Worm (Caenorhabditis elegans): ENCODE measurements around the gene abu-15.

DNA sequence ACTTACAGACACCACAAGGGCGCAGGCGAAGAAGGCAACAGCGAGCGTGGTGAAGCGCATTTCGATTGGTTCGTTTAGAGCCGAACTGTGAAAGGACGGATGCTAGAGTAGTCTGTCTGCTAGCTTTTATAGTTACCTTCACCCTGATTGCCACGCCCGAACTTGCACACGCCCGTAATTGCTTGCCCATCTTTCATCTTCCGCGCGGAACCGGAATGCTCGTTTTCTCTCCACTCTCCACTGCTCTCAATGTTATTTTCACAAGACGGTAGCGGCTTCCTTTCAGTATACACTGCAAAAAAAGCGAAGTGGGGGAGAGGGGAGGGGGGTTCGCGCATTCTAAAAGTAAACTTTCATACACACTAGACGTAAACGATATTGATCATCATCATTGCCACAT, 36.1 kb downstream of the abu-15 start, which contains the start of gene abu-8:
- TF ChIP-seq snpc-4 (tag; optimal IDR thresholded peaks at IDR 0.05) (no peak), lsy-12 (tag; optimal IDR thresholded peaks at IDR 0.05) (no peak), aly-2 (tag; optimal IDR thresholded peaks at IDR 0.05) (no peak), ztf-4 (tag; optimal IDR thresholded peaks at IDR 0.05) (no peak), zag-1 (tag; optimal IDR thresholded peaks at IDR 0.05) (no peak), elt-1 (tag; optimal IDR thresholded peaks at IDR 0.05) (no peak), nhr-25 (tag; optimal IDR thresholded peaks at IDR 0.05) (no peak), nhr-237 (tag; optimal IDR thresholded peaks at IDR 0.05) (no peak), ceh-82 (tag; optimal IDR thresholded peaks at IDR 0.05) (no peak), lin-15B (tag; optimal IDR thresholded peaks at IDR 0.05) (no peak)
